Fruit fly (Drosophila melanogaster): ENCODE data around the gene lmd.

Gene lmd

DNA sequence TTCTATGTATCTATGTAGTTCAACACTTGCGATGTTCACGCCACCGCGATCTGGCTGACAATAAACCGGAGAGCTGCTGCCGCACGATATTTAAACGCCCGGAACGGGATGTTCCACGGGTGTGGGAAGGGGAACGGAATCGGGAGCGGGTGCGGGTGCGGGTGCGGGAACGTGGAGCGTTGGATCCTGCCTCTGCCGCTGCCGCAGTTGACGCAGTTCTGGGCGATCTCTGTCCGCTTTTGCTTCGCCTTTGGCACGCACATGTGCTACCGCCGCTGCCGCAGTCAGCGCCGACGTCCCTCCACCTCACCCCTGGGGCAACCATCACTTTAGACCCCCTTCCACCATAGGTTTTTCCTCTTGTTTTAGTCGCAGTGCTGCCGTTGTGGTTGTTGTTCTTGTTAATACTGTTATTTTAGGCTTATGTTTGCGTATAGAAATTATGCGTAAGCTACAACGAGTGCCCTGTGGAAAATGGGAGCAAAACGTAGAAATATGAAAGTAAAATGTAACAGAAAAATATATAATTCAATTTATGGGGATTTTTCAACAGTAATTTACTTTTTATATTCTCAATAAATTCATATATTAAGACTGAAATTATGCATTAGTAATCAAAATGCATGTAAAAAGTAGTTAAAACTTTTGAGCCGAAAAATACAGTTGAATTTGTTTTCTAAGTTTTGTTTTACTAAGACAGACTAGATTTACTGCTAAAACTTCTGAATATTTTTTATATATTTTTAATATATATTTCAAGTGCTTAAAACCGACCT, at the start of gene lmd:
lmd (minus strand) TSS at position 62 of the 776 bp plus-strand sequence.
- no peak for TF ChIP-seq CG34367 (tag; optimal IDR thresholded peaks at IDR 0.05)
- peak; percentile 90 for TF ChIP-seq CG13204 (GFP tag; optimal IDR thresholded peaks at IDR 0.05)
- TF ChIP-seq CG8159 (tag; optimal IDR thresholded peaks at IDR 0.05): peak; percentile 19
- TF ChIP-seq CG14655 (GFP tag; optimal IDR thresholded peaks at IDR 0.05): peak; percentile 17

DNA sequence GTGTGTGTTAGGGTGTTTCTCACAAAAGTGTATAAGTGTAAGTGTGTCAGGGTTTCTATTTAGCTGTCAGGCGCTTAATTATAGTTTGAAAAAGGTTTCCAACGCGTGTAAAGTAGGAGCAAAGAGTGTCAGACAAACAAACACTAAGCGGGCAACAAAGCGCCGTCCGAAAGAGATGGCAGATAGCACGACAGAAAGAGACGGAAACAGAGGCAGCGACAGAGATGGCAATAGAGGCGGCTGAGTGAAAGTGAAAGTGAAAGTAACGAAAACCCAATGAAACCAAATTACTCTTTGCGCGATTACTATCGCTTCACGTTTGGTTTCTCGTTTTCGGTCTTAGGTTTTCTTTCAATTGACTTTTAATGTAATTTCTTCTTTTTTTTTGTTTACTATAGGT, 48.0 kb upstream of the lmd start:
- TF ChIP-seq D1 (tag; optimal IDR thresholded peaks at IDR 0.05) (no peak), rn (GFP tag; IDR thresholded peaks at IDR 0.05) (no peak), CG10348 (GFP tag; IDR thresholded peaks at IDR 0.05) (no peak), CG8159 (tag; optimal IDR thresholded peaks at IDR 0.05) (no peak), EcR (GFP tag; optimal IDR thresholded peaks at IDR 0.05) (no peak), CG34367 (tag; optimal IDR thresholded peaks at IDR 0.05) (no peak), CG13204 (GFP tag; optimal IDR thresholded peaks at IDR 0.05) (no peak)

DNA sequence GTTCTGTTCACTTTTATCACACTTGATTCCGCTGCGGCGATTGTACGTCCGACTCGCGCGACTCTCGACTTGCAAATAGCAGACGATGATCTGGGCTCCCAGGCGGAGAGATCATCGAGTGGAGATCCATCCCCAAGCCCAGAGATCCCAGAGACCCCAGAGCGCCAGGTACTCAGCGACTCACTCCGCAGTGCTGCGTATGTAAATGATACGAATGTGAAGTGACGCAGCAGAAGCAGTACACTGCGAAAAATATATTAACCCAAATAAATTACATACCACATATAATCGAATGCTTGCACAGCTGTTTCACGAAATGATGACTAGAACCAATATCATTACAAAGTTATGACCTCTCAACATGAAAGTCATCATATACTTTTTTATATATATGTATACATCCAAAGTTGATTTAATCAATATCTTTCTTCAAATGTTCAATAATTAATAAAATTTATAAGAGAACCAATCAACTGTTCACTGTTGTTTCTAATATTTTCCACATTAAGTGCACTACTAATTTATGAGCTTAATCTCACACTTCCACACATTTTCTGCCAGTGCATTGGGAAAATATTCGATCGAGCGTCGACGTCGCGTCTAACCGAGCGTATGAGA, 40.8 kb upstream of the lmd start, which contains the start of gene CG17111:
CG17111 (minus strand) TSS at position 51 of the 618 bp plus-strand sequence.
- TF ChIP-seq EcR (GFP tag; optimal IDR thresholded peaks at IDR 0.05) (no peak), CG15710 (tag; optimal IDR thresholded peaks at IDR 0.05) (no peak), rn (GFP tag; IDR thresholded peaks at IDR 0.05) (no peak), CG12605 (GFP tag; IDR thresholded peaks at IDR 0.05) (no peak), CG10348 (GFP tag; IDR thresholded peaks at IDR 0.05) (no peak), CG14655 (GFP tag; optimal IDR thresholded peaks at IDR 0.05) (no peak), CG34367 (tag; optimal IDR thresholded peaks at IDR 0.05) (no peak), CG8301 (tag; optimal IDR thresholded peaks at IDR 0.05) (no peak), CG8159 (tag; optimal IDR thresholded peaks at IDR 0.05) (no peak), Snoo (tag; optimal IDR thresholded peaks at IDR 0.05) (no peak), gl (tag; optimal IDR thresholded peaks at IDR 0.05) (no peak), CG13204 (GFP tag; optimal IDR thresholded peaks at IDR 0.05) (no peak), CG32121 (GFP tag; IDR thresholded peaks at IDR 0.05) (no peak), CG9948 (tag; optimal IDR thresholded peaks at IDR 0.05) (no peak), CG17806 (tag; optimal IDR thresholded peaks at IDR 0.05) (no peak), fd96Ca (GFP tag; IDR thresholded peaks at IDR 0.05) (no peak)

DNA sequence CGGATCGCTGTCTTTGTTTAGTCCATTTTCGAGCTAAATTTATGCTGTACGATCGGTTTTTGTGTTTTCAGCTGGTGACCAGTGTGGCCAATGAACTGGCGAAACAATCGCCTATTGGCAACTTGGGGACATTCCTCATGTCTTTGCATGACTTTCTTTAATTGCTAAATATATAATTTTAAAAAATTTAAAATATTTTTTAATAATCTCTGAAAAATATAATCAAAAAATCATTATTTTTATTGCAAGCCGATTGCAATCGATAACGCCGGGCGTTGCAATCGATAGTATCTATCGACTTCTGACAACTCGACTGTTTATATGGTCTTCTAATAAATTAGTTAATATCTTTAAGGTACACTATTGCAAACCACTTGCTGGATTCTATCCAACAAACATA, 34.7 kb upstream of the lmd start, which contains the start of the genes sav and Ublcp1:
sav (minus strand) TSS at position 96 of the 400 bp plus-strand sequence.
Ublcp1 (plus strand) TSS at position 285 of the 400 bp plus-strand sequence.
- TF ChIP-seq CG34367 (tag; optimal IDR thresholded peaks at IDR 0.05): no peak
- TF ChIP-seq CG14655 (GFP tag; optimal IDR thresholded peaks at IDR 0.05): no peak
- no peak for TF ChIP-seq CG10348 (GFP tag; IDR thresholded peaks at IDR 0.05)

DNA sequence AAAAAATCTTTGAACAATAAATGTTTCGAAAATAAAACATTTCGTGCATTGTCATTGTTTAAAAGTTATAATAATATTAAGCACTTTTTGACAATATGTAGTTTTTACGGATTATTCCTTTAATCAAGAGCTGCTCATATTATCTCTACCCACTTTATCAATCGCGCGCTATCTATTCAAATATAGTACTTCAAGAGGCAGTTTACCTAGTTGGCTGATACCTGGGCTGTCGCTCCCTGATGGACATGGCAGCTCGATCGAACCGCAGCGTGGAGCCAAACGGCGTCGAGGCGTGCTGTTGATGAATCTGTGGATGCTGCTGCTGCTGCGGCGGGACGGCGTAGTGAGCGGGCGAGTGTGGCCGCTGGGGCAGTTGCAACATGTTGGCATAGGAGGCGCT, 33.7 kb upstream of the lmd start:
- no peak for TF ChIP-seq CG17806 (tag; optimal IDR thresholded peaks at IDR 0.05)

DNA sequence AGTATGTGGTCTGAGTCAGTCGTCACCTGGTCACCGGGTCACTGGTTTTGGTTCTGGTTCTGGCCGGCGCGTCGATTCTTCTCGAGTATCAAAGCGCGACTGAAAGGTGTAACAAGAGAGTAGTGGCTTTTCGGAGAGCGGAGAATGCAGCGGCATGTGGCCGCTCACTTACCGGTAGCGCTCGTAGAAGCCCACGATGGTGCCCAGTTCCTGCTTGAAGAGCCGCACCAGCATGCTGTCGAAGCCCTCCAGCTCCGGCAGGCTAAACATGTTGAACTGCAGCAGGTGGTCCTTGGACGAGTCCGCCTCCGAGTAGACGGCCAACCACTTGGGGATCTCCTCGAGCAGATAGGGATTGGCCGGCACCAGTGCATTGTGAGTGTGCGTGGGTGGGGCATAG, 32.3 kb upstream of the lmd start, which contains the start of gene Ctns:
Ctns (minus strand) TSS at position 101 of the 400 bp plus-strand sequence.
- TF ChIP-seq EcR (GFP tag; optimal IDR thresholded peaks at IDR 0.05): no peak

DNA sequence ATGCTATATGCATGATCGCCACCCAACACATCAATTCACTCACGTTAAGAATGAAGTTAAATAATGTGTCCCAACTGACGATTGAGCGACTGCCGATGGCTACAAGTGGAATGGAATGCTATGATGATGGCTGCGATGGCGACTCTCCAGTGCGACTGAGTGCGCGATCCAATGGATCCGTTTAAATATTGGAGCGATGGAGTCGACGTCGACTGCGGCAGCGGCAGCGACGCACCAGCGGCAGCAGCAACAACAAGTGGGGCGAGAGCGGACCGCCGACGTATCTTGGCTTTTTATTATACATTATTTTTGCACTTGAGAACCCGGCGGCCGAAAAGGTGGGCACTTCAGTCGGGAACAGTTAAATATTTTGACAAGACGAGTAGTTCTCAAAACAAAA, 30.9 kb upstream of the lmd start:
- TF ChIP-seq CG34367 (tag; optimal IDR thresholded peaks at IDR 0.05) (no peak), CG32121 (GFP tag; IDR thresholded peaks at IDR 0.05) (no peak), Ets98B (GFP tag; IDR thresholded peaks at IDR 0.05) (no peak), CG15710 (tag; optimal IDR thresholded peaks at IDR 0.05) (no peak), D1 (tag; optimal IDR thresholded peaks at IDR 0.05) (no peak), CG17806 (tag; optimal IDR thresholded peaks at IDR 0.05) (no peak), rn (GFP tag; IDR thresholded peaks at IDR 0.05) (no peak), CG9948 (tag; optimal IDR thresholded peaks at IDR 0.05) (no peak)

DNA sequence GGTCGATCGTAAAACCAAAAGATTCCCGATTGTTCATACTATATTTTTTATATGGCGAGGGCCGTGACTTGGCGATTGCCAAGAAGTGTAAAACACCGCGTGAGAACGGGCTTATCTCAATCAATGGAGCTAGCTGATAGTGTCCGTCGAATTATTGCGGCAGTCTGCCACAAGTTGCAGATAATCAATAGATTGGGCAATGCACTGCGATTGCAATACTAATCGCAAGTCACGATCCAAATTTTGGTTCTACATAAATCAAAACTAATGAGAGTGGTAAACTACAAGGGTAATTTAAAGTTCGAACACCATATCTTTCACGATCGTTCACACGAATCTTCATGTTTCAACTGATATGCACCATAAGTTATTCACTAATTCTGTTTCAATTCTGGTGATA, 30.2 kb upstream of the lmd start:
- TF ChIP-seq CG14655 (GFP tag; optimal IDR thresholded peaks at IDR 0.05) (no peak), EcR (GFP tag; optimal IDR thresholded peaks at IDR 0.05) (no peak), CG32121 (GFP tag; IDR thresholded peaks at IDR 0.05) (no peak)

DNA sequence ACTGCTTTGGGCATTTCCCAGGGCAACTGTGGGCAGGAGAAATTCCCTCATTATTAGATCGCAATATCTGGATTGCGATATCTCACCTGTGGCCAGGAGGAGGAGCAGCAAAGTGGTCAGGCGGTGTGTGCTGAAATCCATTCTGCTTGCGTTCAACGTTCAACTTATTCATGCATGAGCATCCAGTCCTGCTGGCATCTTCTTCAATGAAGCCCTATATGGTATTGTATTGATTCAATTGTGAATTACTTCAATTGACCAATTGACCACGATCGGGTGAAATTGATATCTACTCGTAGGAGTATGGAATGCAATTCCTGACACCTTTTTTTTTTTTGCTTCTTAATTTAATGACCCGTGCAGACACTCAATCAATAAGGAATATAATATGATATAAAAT, 29.6 kb upstream of the lmd start:
- TF ChIP-seq CG10348 (GFP tag; IDR thresholded peaks at IDR 0.05) (no peak), CG9948 (tag; optimal IDR thresholded peaks at IDR 0.05) (no peak), CG4496 (GFP tag; IDR thresholded peaks at IDR 0.05) (no peak), gl (tag; optimal IDR thresholded peaks at IDR 0.05) (no peak), Pif1B (GFP tag; optimal IDR thresholded peaks at IDR 0.05) (no peak), CG12605 (GFP tag; IDR thresholded peaks at IDR 0.05) (no peak)

All from whole organism, pupa.